Worm (Caenorhabditis elegans) whole organism, mixed stage, embryonic: ENCODE results near the gene D1014.2.

Experiments
- lin-13 ChIP-seq: fragments of 150-350 bp; optimal IDR thresholded peaks from 2 replicates; lab custom pipeline; 2014; ENCODE audit warnings: missing biosample characterization, missing genetic modification characterization
- mab-5 ChIP-seq: fragments of 150-350 bp; optimal IDR thresholded peaks from 2 replicates; lab custom pipeline; 2014; ENCODE audit warnings: missing biosample characterization, missing genetic modification characterization
- mep-1 ChIP-seq: fragments of 150-350 bp; optimal IDR thresholded peaks from 2 replicates; lab custom pipeline; 2017; ENCODE audit warnings: missing biosample characterization, missing genetic modification reagents, missing genetic modification characterization, inconsistent platforms
- sptf-1 ChIP-seq: sonication (generic microtip); optimal IDR thresholded peaks from 2 replicates; lab custom pipeline; 2017; ENCODE audit warnings: mild to moderate bottlenecking, missing genetic modification characterization, moderate library complexity, missing compliant biosample characterization
- unc-62 ChIP-seq: fragments of 150-350 bp; optimal IDR thresholded peaks from 2 replicates; lab custom pipeline; 2014; ENCODE audit warnings: missing biosample characterization, missing genetic modification reagents, missing genetic modification characterization

DNA sequence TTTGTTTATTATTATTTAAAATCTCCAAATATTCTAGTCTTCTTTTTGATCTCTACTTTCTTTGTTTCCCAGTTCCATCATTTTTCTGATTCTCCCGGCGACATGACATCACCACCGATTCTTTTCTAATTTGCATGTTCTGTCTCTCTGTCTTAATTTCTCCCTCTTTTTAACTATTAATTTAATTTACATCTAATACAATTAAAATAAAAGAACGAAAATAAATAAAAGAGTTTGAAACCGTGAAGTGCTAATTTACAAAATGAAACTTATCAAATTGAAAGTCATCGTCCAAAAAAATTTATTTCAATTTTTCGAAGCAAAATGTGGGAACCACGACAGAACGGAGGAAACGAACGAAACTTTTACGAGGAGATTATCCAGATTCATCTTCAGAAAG lies 15.9 kb downstream of the D1014.2 start, which contains the start of gene F20D6.6:
- no peak for TF ChIP-seq mab-5 (tag; lab: Kevin White, UChicago)
- TF ChIP-seq unc-62 (GFP tag; lab: Kevin White, UChicago): no peak
- TF ChIP-seq mep-1: no peak
- no peak for TF ChIP-seq lin-13
- no peak for TF ChIP-seq sptf-1 (tag; lab: Kevin White, UChicago)
